Worm (Caenorhabditis elegans) whole organism, early embryonic: ENCODE measurements around the gene F49H6.5.

ENCODE experiments used
- B0310.2 ChIP-seq: sonication (generic microtip); optimal IDR thresholded peaks from 2 replicates; lab custom pipeline; 2016; ENCODE audit warnings: mild to moderate bottlenecking, missing genetic modification characterization, missing compliant biosample characterization
- F13C5.2 ChIP-seq: sonication (generic microtip); optimal IDR thresholded peaks from 2 replicates; lab custom pipeline; 2017; ENCODE audit warnings: mild to moderate bottlenecking, missing genetic modification characterization, inconsistent platforms, missing compliant biosample characterization
- aly-1 ChIP-seq: sonication (generic microtip); optimal IDR thresholded peaks from 2 replicates; lab custom pipeline; 2016; ENCODE audit warnings: missing genetic modification characterization, missing compliant biosample characterization
- ama-1 ChIP-seq: fragments of 150-350 bp; optimal IDR thresholded peaks from 2 replicates; lab custom pipeline; 2014
- ceh-13 ChIP-seq: fragments of 200-800 bp; sonication (Bioruptor generic); optimal IDR thresholded peaks from 2 replicates; lab custom pipeline; 2018; ENCODE audit warnings: mild to moderate bottlenecking, missing genetic modification characterization, missing compliant biosample characterization
- ceh-36 ChIP-seq: sonication (generic microtip); optimal IDR thresholded peaks from 2 replicates; lab custom pipeline; 2016; ENCODE audit warnings: missing genetic modification characterization, inconsistent platforms, missing compliant biosample characterization
- ets-7 ChIP-seq: sonication (generic microtip); optimal IDR thresholded peaks from 2 replicates; lab custom pipeline; 2016; ENCODE audit warnings: missing genotype, missing genetic modification characterization, missing compliant biosample characterization
- flt-1 ChIP-seq: fragments of 200-800 bp; sonication (Bioruptor generic); IDR thresholded peaks from 2 replicates; pipeline ENCODE4 v1.3.6; 2022; ENCODE audit warnings: missing genetic modification characterization, missing compliant biosample characterization
- hmbx-1 ChIP-seq: sonication (generic microtip); optimal IDR thresholded peaks from 2 replicates; lab custom pipeline; 2016; ENCODE audit warnings: mild to moderate bottlenecking, missing genetic modification characterization, missing compliant biosample characterization
- hmg-4 ChIP-seq: fragments of 200-800 bp; sonication (Bioruptor generic); optimal IDR thresholded peaks from 2 replicates; lab custom pipeline; 2018; ENCODE audit warnings: mild to moderate bottlenecking, missing genetic modification characterization, missing compliant biosample characterization
- hnd-1 ChIP-seq: sonication (generic microtip); optimal IDR thresholded peaks from 2 replicates; lab custom pipeline; 2016; ENCODE audit warnings: missing genetic modification characterization, missing compliant biosample characterization
- pes-1 ChIP-seq: fragments of 200-800 bp; sonication (Bioruptor generic); IDR thresholded peaks from 2 replicates; pipeline ENCODE4 v1.3.6; 2022; ENCODE audit warnings: missing genetic modification reagents, missing genetic modification characterization, missing compliant biosample characterization
- scrt-1 ChIP-seq: fragments of 200-800 bp; sonication (Bioruptor generic); IDR thresholded peaks from 2 replicates; pipeline ENCODE4 v1.3.6; 2022; ENCODE audit warnings: missing genetic modification characterization, missing compliant biosample characterization
- sea-1 ChIP-seq: fragments of 200-800 bp; sonication (Bioruptor generic); conservative IDR thresholded peaks from 2 replicates; pipeline ENCODE4 v1.3.6; 2022; ENCODE audit warnings: missing genetic modification characterization, missing compliant biosample characterization
- tbx-11 ChIP-seq: fragments of 200-800 bp; sonication (Bioruptor generic); IDR thresholded peaks from 2 replicates; pipeline ENCODE4 v1.3.6; 2022; ENCODE audit warnings: missing genetic modification characterization, missing compliant biosample characterization
- tbx-37 ChIP-seq: fragments of 200-800 bp; sonication (Bioruptor generic); conservative IDR thresholded peaks from 2 replicates; pipeline ENCODE4 v1.3.6; 2022; ENCODE audit warnings: missing genetic modification reagents, missing genetic modification characterization, missing compliant biosample characterization
- tra-4 ChIP-seq: sonication (generic microtip); optimal IDR thresholded peaks from 2 replicates; lab custom pipeline; 2017; ENCODE audit warnings: missing genetic modification characterization, missing compliant biosample characterization

The F49H6.5 gene

ce11 chrV:17035850-17036249 lies 12.8 kb downstream of the F49H6.5 start, which contains the start of gene srz-94:
srz-94 (minus strand) TSS chrV:17035950.
- TF ChIP-seq ama-1 (lab: Kevin White, UChicago) (no peak), hnd-1 (tag; lab: Kevin White, UChicago) (no peak), tra-4 (tag; lab: Kevin White, UChicago) (no peak), scrt-1 (GFP tag; lab: Robert Waterston, UW) (no peak), F13C5.2 (no peak), sea-1 (no peak), B0310.2 (no peak), hmg-4 (no peak), ceh-13 (GFP tag; lab: Kevin White, UChicago) (no peak), hmbx-1 (tag; lab: Kevin White, UChicago) (no peak), pes-1 (GFP tag; lab: Robert Waterston, UW) (no peak), aly-1 (tag; lab: Kevin White, UChicago) (no peak), ceh-36 (tag; lab: Kevin White, UChicago) (no peak), ets-7 (tag; lab: Kevin White, UChicago) (no peak), flt-1 (GFP tag; lab: Robert Waterston, UW) (no peak), tbx-11 (GFP tag; lab: Robert Waterston, UW) (no peak)

- TF ChIP-seq hmbx-1 (tag; lab: Kevin White, UChicago) (no peak), hmg-4 (no peak), ama-1 (lab: Kevin White, UChicago) (no peak), sea-1 (no peak), aly-1 (tag; lab: Kevin White, UChicago) (no peak), ceh-13 (GFP tag; lab: Kevin White, UChicago) (no peak), ets-7 (tag; lab: Kevin White, UChicago) (no peak), pes-1 (GFP tag; lab: Robert Waterston, UW) (no peak), hnd-1 (tag; lab: Kevin White, UChicago) (no peak), flt-1 (GFP tag; lab: Robert Waterston, UW) (no peak), scrt-1 (GFP tag; lab: Robert Waterston, UW) (no peak), tbx-37 (no peak), tbx-11 (GFP tag; lab: Robert Waterston, UW) (no peak), F13C5.2 (no peak), ceh-36 (tag; lab: Kevin White, UChicago) (no peak), B0310.2 (no peak), tra-4 (tag; lab: Kevin White, UChicago) (no peak)
Observed at ce11 chrV:17042263-17042662, 19.2 kb downstream of the F49H6.5 start, which contains the start of gene hpo-33. hpo-33 (plus strand) TSS chrV:17042563.

ce11 chrV:17044500-17044899 lies 21.5 kb downstream of the F49H6.5 start, which contains the start of gene F28B1.2:
F28B1.2 (plus strand) TSS chrV:17044800.
- TF ChIP-seq ama-1 (lab: Kevin White, UChicago), result no peak
- TF ChIP-seq ceh-13 (GFP tag; lab: Kevin White, UChicago), result no peak
- no peak for TF ChIP-seq B0310.2
- no peak for TF ChIP-seq hmg-4
- TF ChIP-seq hnd-1 (tag; lab: Kevin White, UChicago), result no peak
- TF ChIP-seq tbx-37, result no peak
- no peak for TF ChIP-seq aly-1 (tag; lab: Kevin White, UChicago)

- no peak for TF ChIP-seq ama-1 (lab: Kevin White, UChicago)
- no peak for TF ChIP-seq B0310.2
- TF ChIP-seq scrt-1 (GFP tag; lab: Robert Waterston, UW), result no peak
- no peak for TF ChIP-seq flt-1 (GFP tag; lab: Robert Waterston, UW)
- no peak for TF ChIP-seq ceh-36 (tag; lab: Kevin White, UChicago)
- TF ChIP-seq aly-1 (tag; lab: Kevin White, UChicago), result no peak
- TF ChIP-seq tbx-37, result no peak
- no peak for TF ChIP-seq hnd-1 (tag; lab: Kevin White, UChicago)
- TF ChIP-seq sea-1, result no peak
- TF ChIP-seq hmg-4, result no peak
- TF ChIP-seq tra-4 (tag; lab: Kevin White, UChicago), result no peak
- TF ChIP-seq ceh-13 (GFP tag; lab: Kevin White, UChicago), result no peak
- no peak for TF ChIP-seq hmbx-1 (tag; lab: Kevin White, UChicago)
- no peak for TF ChIP-seq pes-1 (GFP tag; lab: Robert Waterston, UW)
- no peak for TF ChIP-seq ets-7 (tag; lab: Kevin White, UChicago)
- TF ChIP-seq F13C5.2, result no peak
Observed at ce11 chrV:17059987-17060386, 36.9 kb downstream of the F49H6.5 start, which contains the start of gene sri-66. sri-66 (plus strand) TSS chrV:17060287.

- TF ChIP-seq pes-1 (GFP tag; lab: Robert Waterston, UW) (no peak), tbx-37 (no peak), B0310.2 (no peak), hmbx-1 (tag; lab: Kevin White, UChicago) (no peak), sea-1 (no peak), aly-1 (tag; lab: Kevin White, UChicago) (no peak), ama-1 (lab: Kevin White, UChicago) (no peak), F13C5.2 (no peak), tra-4 (tag; lab: Kevin White, UChicago) (no peak), ets-7 (tag; lab: Kevin White, UChicago) (no peak), ceh-36 (tag; lab: Kevin White, UChicago) (no peak), scrt-1 (GFP tag; lab: Robert Waterston, UW) (no peak), hmg-4 (no peak), tbx-11 (GFP tag; lab: Robert Waterston, UW) (no peak), flt-1 (GFP tag; lab: Robert Waterston, UW) (no peak)
Observed at ce11 chrV:17061585-17061984, 38.5 kb downstream of the F49H6.5 start, which contains the start of gene F28B1.9. F28B1.9 (plus strand) TSS chrV:17061885.

- TF ChIP-seq ama-1 (lab: Kevin White, UChicago) (no peak), hnd-1 (tag; lab: Kevin White, UChicago) (no peak), B0310.2 (no peak), tra-4 (tag; lab: Kevin White, UChicago) (no peak), ets-7 (tag; lab: Kevin White, UChicago) (no peak), ceh-36 (tag; lab: Kevin White, UChicago) (no peak), hmbx-1 (tag; lab: Kevin White, UChicago) (no peak), ceh-13 (GFP tag; lab: Kevin White, UChicago) (no peak), aly-1 (tag; lab: Kevin White, UChicago) (no peak), tbx-11 (GFP tag; lab: Robert Waterston, UW) (no peak), sea-1 (no peak), F13C5.2 (no peak), tbx-37 (no peak), hmg-4 (no peak)
Observed at ce11 chrV:17064676-17065075, 41.6 kb downstream of the F49H6.5 start, which contains the start of gene srh-255. srh-255 (plus strand) TSS chrV:17064976.

- TF ChIP-seq ama-1 (lab: Kevin White, UChicago), result no peak
- TF ChIP-seq ceh-36 (tag; lab: Kevin White, UChicago), result no peak
- no peak for TF ChIP-seq hmg-4
- no peak for TF ChIP-seq ets-7 (tag; lab: Kevin White, UChicago)
- no peak for TF ChIP-seq tbx-11 (GFP tag; lab: Robert Waterston, UW)
- no peak for TF ChIP-seq hmbx-1 (tag; lab: Kevin White, UChicago)
- no peak for TF ChIP-seq tbx-37
- TF ChIP-seq flt-1 (GFP tag; lab: Robert Waterston, UW), result no peak
- TF ChIP-seq sea-1, result no peak
- no peak for TF ChIP-seq hnd-1 (tag; lab: Kevin White, UChicago)
- TF ChIP-seq tra-4 (tag; lab: Kevin White, UChicago), result no peak
- TF ChIP-seq B0310.2, result no peak
- TF ChIP-seq aly-1 (tag; lab: Kevin White, UChicago), result no peak
- no peak for TF ChIP-seq pes-1 (GFP tag; lab: Robert Waterston, UW)
- no peak for TF ChIP-seq F13C5.2
Observed at ce11 chrV:17066634-17067033, 43.6 kb downstream of the F49H6.5 start.
